Fruit fly (Drosophila melanogaster): ENCODE measurements around the gene Ca-alpha1T.

dm6 chrX:6059135-6059824 lies 133.0 kb downstream of the Ca-alpha1T start:
- peak; percentile 66 for TF ChIP-seq Gug (GFP tag; IDR thresholded peaks at IDR 0.05)
- TF ChIP-seq Sox14 (GFP tag; optimal IDR thresholded peaks at IDR 0.05), result peak; percentile 78
- TF ChIP-seq ss (GFP tag; optimal IDR thresholded peaks at IDR 0.05), result peak in 1 of 2 experiments; percentile 42
- peak; percentile 84 for TF ChIP-seq CG11762 (GFP tag; optimal IDR thresholded peaks at IDR 0.05; ENCODE audit: insufficient read depth)
- TF ChIP-seq Hr38 (GFP tag; optimal IDR thresholded peaks at IDR 0.05), result no peak
- TF ChIP-seq CG9139 (GFP tag; optimal IDR thresholded peaks at IDR 0.05), result no peak
- peak; percentile 63 for TF ChIP-seq fd85E (GFP tag; optimal IDR thresholded peaks at IDR 0.05)
- TF ChIP-seq Met (GFP tag; optimal IDR thresholded peaks at IDR 0.05), result peak; percentile 89
- peak in 1 of 2 experiments; percentile 40 for TF ChIP-seq salr (GFP tag; optimal IDR thresholded peaks at IDR 0.05)
- TF ChIP-seq CG6854 (GFP tag; optimal IDR thresholded peaks at IDR 0.05), result peak; percentile 79
- peak; percentile 85 for TF ChIP-seq Sox102F (GFP tag; optimal IDR thresholded peaks at IDR 0.05)
- TF ChIP-seq esn (GFP tag; optimal IDR thresholded peaks at IDR 0.05), result peak; percentile 87
- TF ChIP-seq Eip75B (GFP tag; optimal IDR thresholded peaks at IDR 0.05), result peak; percentile 88
- peak; percentile 47 for TF ChIP-seq CG16779 (tag; optimal IDR thresholded peaks at IDR 0.05)
